Worm (Caenorhabditis elegans) whole organism, mixed stage, embryonic: ENCODE data around the gene F10B5.2.

Experiments
- M03D4.4 ChIP-seq: sonication (generic microtip); optimal IDR thresholded peaks from 2 replicates; lab custom pipeline; 2017; ENCODE audit warnings: mild to moderate bottlenecking, missing genetic modification characterization, missing compliant biosample characterization
- bed-3 ChIP-seq: fragments of 200-800 bp; sonication (Bioruptor generic); optimal IDR thresholded peaks from 3 replicates; lab custom pipeline; 2018; ENCODE audit warnings: mild to moderate bottlenecking, missing genetic modification characterization, moderate library complexity, missing compliant biosample characterization
- blmp-1 ChIP-seq: fragments of 150-350 bp; optimal IDR thresholded peaks from 2 replicates; lab custom pipeline; 2014; ENCODE audit warnings: missing biosample characterization, missing genetic modification characterization
- ceh-39 ChIP-seq: fragments of 150-350 bp; optimal IDR thresholded peaks from 2 replicates; lab custom pipeline; 2014; ENCODE audit warnings: missing biosample characterization, missing genetic modification characterization
- ceh-43 ChIP-seq: fragments of 200-800 bp; sonication (Bioruptor generic); optimal IDR thresholded peaks from 2 replicates; lab custom pipeline; 2018; ENCODE audit warnings: mild to moderate bottlenecking, missing genetic modification characterization, moderate library complexity, missing compliant biosample characterization
- ceh-83 ChIP-seq: fragments of 200-800 bp; sonication (Bioruptor generic); optimal IDR thresholded peaks from 2 replicates; lab custom pipeline; 2018; ENCODE audit warnings: mild to moderate bottlenecking, missing genetic modification characterization, missing compliant biosample characterization
- ces-1 ChIP-seq: fragments of 150-350 bp; optimal IDR thresholded peaks from 2 replicates; lab custom pipeline; 2014; ENCODE audit warnings: missing biosample characterization, missing genetic modification reagents, missing genetic modification characterization
- cnd-1 ChIP-seq: fragments of 200-800 bp; sonication (Bioruptor generic); optimal IDR thresholded peaks from 2 replicates; lab custom pipeline; 2018; ENCODE audit warnings: mild to moderate bottlenecking, missing genetic modification characterization, missing compliant biosample characterization
- drap-1 ChIP-seq: fragments of 200-800 bp; sonication (Bioruptor generic); optimal IDR thresholded peaks from 3 replicates; lab custom pipeline; 2018; ENCODE audit warnings: mild to moderate bottlenecking, missing genetic modification characterization, missing compliant biosample characterization
- elt-1 ChIP-seq: sonication (generic microtip); optimal IDR thresholded peaks from 2 replicates; lab custom pipeline; 2017; ENCODE audit warnings: missing genetic modification characterization, mild to moderate bottlenecking, missing compliant biosample characterization, antibody characterized with exemption, moderate library complexity, borderline replicate concordance; ENCODE audit not compliant: insufficient read depth
- elt-3 ChIP-seq: fragments of 150-350 bp; optimal IDR thresholded peaks from 2 replicates; lab custom pipeline; 2014; ENCODE audit warnings: missing biosample characterization, missing genetic modification characterization
- flh-1 ChIP-seq: fragments of 200-800 bp; sonication (Bioruptor generic); optimal IDR thresholded peaks from 2 replicates; lab custom pipeline; 2018; ENCODE audit warnings: mild to moderate bottlenecking, missing genetic modification characterization, moderate library complexity, missing compliant biosample characterization
- ham-2 ChIP-seq: fragments of 200-800 bp; sonication (Bioruptor generic); optimal IDR thresholded peaks from 2 replicates; lab custom pipeline; 2018; ENCODE audit warnings: mild to moderate bottlenecking, missing genetic modification characterization, missing compliant biosample characterization
- hlh-1 ChIP-seq: fragments of 150-350 bp; optimal IDR thresholded peaks from 2 replicates; lab custom pipeline; 2014; ENCODE audit warnings: missing biosample characterization, missing genetic modification reagents, missing genetic modification characterization
- lin-13 ChIP-seq: fragments of 150-350 bp; optimal IDR thresholded peaks from 2 replicates; lab custom pipeline; 2014; ENCODE audit warnings: missing biosample characterization, missing genetic modification characterization
- lin-32 ChIP-seq: fragments of 200-800 bp; sonication (Bioruptor generic); optimal IDR thresholded peaks from 2 replicates; lab custom pipeline; 2018; ENCODE audit warnings: mild to moderate bottlenecking, missing genetic modification characterization, missing compliant biosample characterization
- lsy-2 ChIP-seq: fragments of 150-350 bp; optimal IDR thresholded peaks from 2 replicates; lab custom pipeline; 2014; ENCODE audit warnings: missing biosample characterization, missing genetic modification characterization
- mab-5 ChIP-seq: fragments of 150-350 bp; optimal IDR thresholded peaks from 2 replicates; lab custom pipeline; 2014; ENCODE audit warnings: missing biosample characterization, missing genetic modification characterization
- mep-1 ChIP-seq: fragments of 150-350 bp; optimal IDR thresholded peaks from 2 replicates; lab custom pipeline; 2017; ENCODE audit warnings: missing biosample characterization, missing genetic modification reagents, missing genetic modification characterization, inconsistent platforms
- mls-2 ChIP-seq: sonication (generic microtip); optimal IDR thresholded peaks from 2 replicates; lab custom pipeline; 2016; ENCODE audit warnings: mild to moderate bottlenecking, missing genetic modification characterization, moderate library complexity, missing compliant biosample characterization
- nhr-12 ChIP-seq: fragments of 150-350 bp; optimal IDR thresholded peaks from 2 replicates; lab custom pipeline; 2014; ENCODE audit warnings: missing biosample characterization, missing genetic modification characterization
- nhr-2 ChIP-seq: fragments of 150-350 bp; optimal IDR thresholded peaks from 2 replicates; lab custom pipeline; 2014; ENCODE audit warnings: missing biosample characterization, missing genetic modification characterization
- nhr-237 ChIP-seq: fragments of 150-350 bp; optimal IDR thresholded peaks from 2 replicates; lab custom pipeline; 2014; ENCODE audit warnings: missing biosample characterization, missing genetic modification characterization
- nhr-28 ChIP-seq: fragments of 150-350 bp; optimal IDR thresholded peaks from 2 replicates; lab custom pipeline; 2014; ENCODE audit warnings: missing biosample characterization, missing genetic modification characterization
- nhr-76 ChIP-seq: sonication (generic microtip); optimal IDR thresholded peaks from 2 replicates; lab custom pipeline; 2017; ENCODE audit warnings: missing biosample characterization, missing genetic modification characterization
- pha-4 ChIP-seq: fragments of 150-350 bp; optimal IDR thresholded peaks from 2 replicates; lab custom pipeline; 2018; ENCODE audit warnings: missing biosample characterization, missing genetic modification reagents, missing genetic modification characterization
- sem-2 ChIP-seq: fragments of 200-800 bp; sonication (Bioruptor generic); optimal IDR thresholded peaks from 2 replicates; lab custom pipeline; 2018; ENCODE audit warnings: mild to moderate bottlenecking, missing genetic modification characterization, missing compliant biosample characterization
- snpc-4 ChIP-seq: fragments of 150-350 bp; optimal IDR thresholded peaks from 2 replicates; lab custom pipeline; 2014; ENCODE audit warnings: missing biosample characterization, missing genetic modification characterization
- sptf-1 ChIP-seq: sonication (generic microtip); optimal IDR thresholded peaks from 2 replicates; lab custom pipeline; 2017; ENCODE audit warnings: mild to moderate bottlenecking, missing genetic modification characterization, moderate library complexity, missing compliant biosample characterization
- tbx-8 ChIP-seq: fragments of 200-800 bp; sonication (Bioruptor generic); optimal IDR thresholded peaks from 2 replicates; lab custom pipeline; 2018; ENCODE audit warnings: mild to moderate bottlenecking, missing genetic modification characterization, moderate library complexity, missing compliant biosample characterization
- unc-120 ChIP-seq: sonication (generic microtip); optimal IDR thresholded peaks from 2 replicates; lab custom pipeline; 2017; ENCODE audit warnings: missing genetic modification characterization, missing compliant biosample characterization; ENCODE audit not compliant: poor library complexity, severe bottlenecking
- unc-39 ChIP-seq: fragments of 150-350 bp; optimal IDR thresholded peaks from 2 replicates; lab custom pipeline; 2014; ENCODE audit warnings: missing biosample characterization, missing genetic modification characterization
- unc-62 ChIP-seq: fragments of 150-350 bp; optimal IDR thresholded peaks from 2 replicates; lab custom pipeline; 2014; ENCODE audit warnings: missing biosample characterization, missing genetic modification reagents, missing genetic modification characterization
- zip-8 ChIP-seq: fragments of 150-350 bp; optimal IDR thresholded peaks from 2 replicates; lab custom pipeline; 2014; ENCODE audit warnings: missing biosample characterization, missing genetic modification characterization
- ztf-11 ChIP-seq: fragments of 150-350 bp; optimal IDR thresholded peaks from 2 replicates; lab custom pipeline; 2014; ENCODE audit warnings: missing biosample characterization, missing genetic modification characterization

The F10B5.2 gene

DNA sequence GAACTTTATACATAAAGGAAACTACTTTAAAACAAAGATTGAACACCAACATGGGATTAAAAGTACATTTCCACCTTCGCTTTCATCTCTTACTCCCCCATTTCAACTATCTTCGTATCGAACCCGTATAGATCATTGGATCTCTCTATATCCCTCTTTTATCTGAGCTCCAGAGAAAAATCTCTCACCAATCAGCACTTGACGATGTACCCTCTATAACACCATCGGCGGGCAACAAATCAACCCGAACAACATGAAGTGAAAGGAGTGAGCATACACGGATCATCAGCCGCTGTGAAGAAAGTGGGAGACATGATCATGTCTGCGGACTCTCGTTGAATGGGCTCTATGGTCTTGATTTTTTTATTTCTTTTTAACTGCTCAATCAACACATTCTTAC, 27.1 kb upstream of the F10B5.2 start:
- TF ChIP-seq lin-13 (tag; lab: Kevin White, UChicago) (no peak), unc-120 (tag; lab: Kevin White, UChicago) (peak; percentile 79)
- TF ChIP-seq, all 35 proteins: peak for 1

DNA sequence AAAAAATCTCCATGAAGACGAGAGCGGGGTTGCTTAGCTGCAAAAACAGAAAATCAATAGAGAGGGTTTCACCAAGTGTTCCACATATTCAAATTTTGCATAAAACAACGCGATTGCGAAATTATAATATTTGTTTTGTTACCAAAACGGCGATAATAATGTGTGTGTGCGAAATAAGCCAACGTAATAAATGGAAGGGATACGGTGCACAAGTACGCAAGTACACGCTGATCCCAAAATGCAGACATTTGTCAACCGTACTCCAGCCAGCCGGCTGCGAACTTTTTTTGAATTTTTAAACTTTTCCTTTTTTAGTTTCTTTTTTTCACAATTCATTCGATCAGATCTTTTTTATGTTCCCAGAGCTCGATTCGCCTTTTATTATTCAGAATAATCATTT, 19.7 kb upstream of the F10B5.2 start, which contains the start of gene ire-1:
TSS of gene ire-1 (minus strand) at position 44 of the 400 bp plus-strand sequence.
- TF ChIP-seq mls-2 (tag; lab: Kevin White, UChicago) (no peak), bed-3 (GFP tag; lab: Kevin White, UChicago) (no peak), lin-32 (GFP tag; lab: Kevin White, UChicago) (no peak), flh-1 (no peak), sem-2 (GFP tag; lab: Kevin White, UChicago) (no peak), elt-3 (tag; lab: Kevin White, UChicago) (no peak), lin-13 (tag; lab: Kevin White, UChicago) (peak; percentile 7), blmp-1 (tag; lab: Kevin White, UChicago) (no peak), nhr-76 (no peak), tbx-8 (no peak), M03D4.4 (tag; lab: Kevin White, UChicago) (no peak), ham-2 (no peak), snpc-4 (no peak), cnd-1 (tag; lab: Kevin White, UChicago) (no peak), elt-1 (tag; lab: Kevin White, UChicago) (no peak), pha-4 (peak; percentile 67), ces-1 (GFP tag; lab: Kevin White, UChicago) (no peak), ceh-83 (GFP tag; lab: Kevin White, UChicago) (no peak), sptf-1 (tag; lab: Kevin White, UChicago) (no peak), mab-5 (tag; lab: Kevin White, UChicago) (no peak), zip-8 (tag; lab: Kevin White, UChicago) (no peak), ceh-43 (GFP tag; lab: Kevin White, UChicago) (no peak), nhr-12 (no peak), unc-39 (no peak), mep-1 (tag; lab: Kevin White, UChicago) (peak; percentile 62), drap-1 (GFP tag; lab: Kevin White, UChicago) (no peak), nhr-28 (no peak), nhr-237 (tag; lab: Kevin White, UChicago) (peak; percentile 47), lsy-2 (tag; lab: Kevin White, UChicago) (peak; percentile 99), unc-62 (no peak), ztf-11 (no peak), ceh-39 (tag; lab: Kevin White, UChicago) (no peak), nhr-2 (no peak), unc-120 (tag; lab: Kevin White, UChicago) (peak; percentile 3), hlh-1 (peak; percentile 10)

DNA sequence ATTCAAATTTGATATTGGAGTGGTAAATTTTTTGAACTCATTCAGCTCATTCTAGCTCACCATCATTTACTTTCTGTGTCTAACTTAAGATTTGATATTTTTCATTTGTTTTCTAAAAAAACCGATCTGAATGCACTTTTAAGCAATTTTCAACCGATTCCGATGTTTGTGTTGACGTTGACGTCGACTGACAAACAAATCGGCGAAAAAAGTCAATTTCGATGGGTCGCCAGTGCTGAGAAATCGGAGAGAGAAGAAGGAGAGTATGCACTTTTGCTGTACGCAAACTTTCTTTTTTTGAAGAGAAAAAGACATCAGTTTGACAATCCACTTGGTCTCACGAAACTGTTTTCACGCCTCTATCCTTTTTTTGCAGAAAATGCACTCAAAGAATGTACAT, 19.1 kb upstream of the F10B5.2 start:
- no peak for TF ChIP-seq elt-3 (tag; lab: Kevin White, UChicago)
- no peak for TF ChIP-seq mep-1 (tag; lab: Kevin White, UChicago)
- TF ChIP-seq mls-2 (tag; lab: Kevin White, UChicago): no peak
- TF ChIP-seq unc-39: no peak
- no peak for TF ChIP-seq elt-1 (tag; lab: Kevin White, UChicago)
- no peak for TF ChIP-seq ztf-11
- no peak for TF ChIP-seq nhr-12
- no peak for TF ChIP-seq ceh-83 (GFP tag; lab: Kevin White, UChicago)
- no peak for TF ChIP-seq hlh-1
- TF ChIP-seq nhr-28: no peak
- no peak for TF ChIP-seq pha-4
- TF ChIP-seq flh-1: no peak
- TF ChIP-seq mab-5 (tag; lab: Kevin White, UChicago): no peak
- TF ChIP-seq lin-32 (GFP tag; lab: Kevin White, UChicago): no peak
- no peak for TF ChIP-seq ceh-43 (GFP tag; lab: Kevin White, UChicago)
- TF ChIP-seq lsy-2 (tag; lab: Kevin White, UChicago): no peak
- no peak for TF ChIP-seq nhr-2
- no peak for TF ChIP-seq unc-120 (tag; lab: Kevin White, UChicago)
- TF ChIP-seq bed-3 (GFP tag; lab: Kevin White, UChicago): no peak
- TF ChIP-seq zip-8 (tag; lab: Kevin White, UChicago): no peak
